Worm (Caenorhabditis elegans) whole organism, L4 larva: ENCODE results near the gene fkb-1.

Experiments used
- F10B5.3 ChIP-seq: sonication (generic microtip); optimal IDR thresholded peaks from 2 replicates; lab custom pipeline; 2016; ENCODE audit warnings: mild to moderate bottlenecking, missing genetic modification characterization, missing compliant biosample characterization
- F44E2.7 ChIP-seq: fragments of 200-800 bp; sonication (Bioruptor generic); IDR thresholded peaks from 2 replicates; pipeline ENCODE4 v2.1.2; 2022; ENCODE audit warnings: missing genetic modification characterization, missing compliant biosample characterization
- R02D3.7 ChIP-seq: fragments of 150-350 bp; sonication (generic microtip); optimal IDR thresholded peaks from 3 replicates; lab custom pipeline; 2014; ENCODE audit warnings: missing biosample characterization, missing genetic modification characterization
- T20F7.1 ChIP-seq: fragments of 200-800 bp; sonication (Bioruptor generic); optimal IDR thresholded peaks from 2 replicates; lab custom pipeline; 2018; ENCODE audit warnings: mild to moderate bottlenecking, missing genetic modification characterization, missing compliant biosample characterization
- T26A8.4 ChIP-seq: fragments of 200-800 bp; sonication (Bioruptor generic); IDR thresholded peaks from 2 replicates; pipeline ENCODE4 v1.3.6; 2022; ENCODE audit warnings: missing genetic modification characterization, missing compliant biosample characterization
- Y75B8A.6 ChIP-seq: fragments of 200-800 bp; sonication (Bioruptor generic); IDR thresholded peaks from 2 replicates; pipeline ENCODE4 v1.3.6; 2022; ENCODE audit warnings: missing genetic modification reagents, missing genetic modification characterization, missing compliant biosample characterization
- arid-1 ChIP-seq: fragments of 200-800 bp; sonication (Bioruptor generic); conservative IDR thresholded peaks from 2 replicates; pipeline ENCODE4 v1.3.6; 2022; ENCODE audit warnings: missing genetic modification reagents, missing genetic modification characterization, missing compliant biosample characterization
- attf-4 ChIP-seq: sonication (generic microtip); optimal IDR thresholded peaks from 3 replicates; lab custom pipeline; 2017; ENCODE audit warnings: missing biosample characterization, missing genetic modification characterization
- ceh-28 ChIP-seq: fragments of 150-350 bp; optimal IDR thresholded peaks from 2 replicates; lab custom pipeline; 2014; ENCODE audit warnings: missing biosample characterization, missing genetic modification reagents, missing genetic modification characterization
- ceh-32 ChIP-seq: sonication (generic microtip); optimal IDR thresholded peaks from 2 replicates; lab custom pipeline; 2016; ENCODE audit warnings: mild to moderate bottlenecking, missing genetic modification characterization, missing compliant biosample characterization; ENCODE audit not compliant: poor library complexity
- ceh-62 ChIP-seq: sonication (generic microtip); optimal IDR thresholded peaks from 2 replicates; lab custom pipeline; 2017; ENCODE audit warnings: missing biosample characterization, missing genetic modification characterization
- ceh-82 ChIP-seq: sonication (generic microtip); optimal IDR thresholded peaks from 2 replicates; lab custom pipeline; 2017; ENCODE audit warnings: missing biosample characterization, missing genetic modification characterization
- ces-1 ChIP-seq: fragments of 150-350 bp; sonication (generic microtip); optimal IDR thresholded peaks from 4 replicates; lab custom pipeline; 2014; ENCODE audit warnings: missing biosample characterization, missing genetic modification reagents, missing genetic modification characterization
- cey-2 ChIP-seq: sonication (generic microtip); optimal IDR thresholded peaks from 3 replicates; lab custom pipeline; 2017; ENCODE audit warnings: missing genetic modification characterization, mild to moderate bottlenecking, missing compliant biosample characterization, antibody characterized with exemption, borderline replicate concordance; ENCODE audit not compliant: insufficient read depth
- daf-12 ChIP-seq: fragments of 150-350 bp; optimal IDR thresholded peaks from 2 replicates; lab custom pipeline; 2014; ENCODE audit warnings: missing biosample characterization, missing genetic modification reagents, missing genetic modification characterization
- daf-16 ChIP-seq, 3 experiments: sonication (generic microtip); optimal IDR thresholded peaks; 2 replicates each; lab custom pipeline; 2016 to 2017; ENCODE audit warnings: missing genetic modification characterization in 3 of 3, missing genetic modification reagents in 3 of 3, mild to moderate bottlenecking in 2 of 3, missing compliant biosample characterization in 2 of 3, missing biosample characterization in 1 of 3, moderate library complexity in 1 of 3
- daf-19 ChIP-seq: fragments of 200-800 bp; sonication (Bioruptor generic); conservative IDR thresholded peaks from 2 replicates; pipeline ENCODE4 v1.3.6; 2022; ENCODE audit warnings: missing genetic modification characterization, missing compliant biosample characterization
- dmd-8 ChIP-seq: fragments of 200-800 bp; sonication (Bioruptor generic); IDR thresholded peaks from 2 replicates; pipeline ENCODE4 v1.3.6; 2022; ENCODE audit warnings: missing genetic modification characterization, missing compliant biosample characterization
- dmd-9 ChIP-seq: fragments of 200-800 bp; sonication (Bioruptor generic); IDR thresholded peaks from 2 replicates; pipeline ENCODE4 v1.3.6; 2022; ENCODE audit warnings: missing genetic modification reagents, missing genetic modification characterization, missing compliant biosample characterization
- dpl-1 ChIP-seq: fragments of 150-350 bp; optimal IDR thresholded peaks from 2 replicates; lab custom pipeline; 2014; ENCODE audit warnings: missing biosample characterization, missing genetic modification reagents, missing genetic modification characterization
- dve-1 ChIP-seq: sonication (generic microtip); optimal IDR thresholded peaks from 2 replicates; lab custom pipeline; 2017; ENCODE audit warnings: antibody characterized with exemption, mild to moderate bottlenecking, missing genetic modification characterization, missing compliant biosample characterization; ENCODE audit not compliant: insufficient read depth
- egl-27 ChIP-seq: sonication (generic microtip); optimal IDR thresholded peaks from 3 replicates; lab custom pipeline; 2017; ENCODE audit warnings: missing biosample characterization, missing genetic modification reagents, missing genetic modification characterization
- fos-1 ChIP-seq: fragments of 150-350 bp; optimal IDR thresholded peaks from 2 replicates; lab custom pipeline; 2014; ENCODE audit warnings: missing biosample characterization, missing genetic modification characterization
- gei-8 ChIP-seq: fragments of 200-800 bp; sonication (Bioruptor generic); optimal IDR thresholded peaks from 2 replicates; lab custom pipeline; 2018; ENCODE audit warnings: mild to moderate bottlenecking, missing genetic modification characterization, missing compliant biosample characterization
- lin-13 ChIP-seq: fragments of 150-350 bp; optimal IDR thresholded peaks from 2 replicates; lab custom pipeline; 2014; ENCODE audit warnings: missing biosample characterization, missing genetic modification reagents, missing genetic modification characterization
- lin-38 ChIP-seq: fragments of 200-800 bp; sonication (Bioruptor generic); IDR thresholded peaks from 2 replicates; pipeline ENCODE4 v1.3.6; 2022; ENCODE audit warnings: missing genetic modification reagents, missing genetic modification characterization, missing compliant biosample characterization
- lir-3 ChIP-seq: sonication (generic microtip); optimal IDR thresholded peaks from 2 replicates; lab custom pipeline; 2016; ENCODE audit warnings: mild to moderate bottlenecking, missing genetic modification characterization, missing compliant biosample characterization
- madf-5 ChIP-seq, 2 experiments: fragments of 200-800 bp; sonication (Bioruptor generic); IDR thresholded peaks; 2 replicates each; pipeline ENCODE4 v1.3.6; 2022; ENCODE audit warnings: missing compliant biosample characterization in 2 of 2, missing genetic modification characterization in 2 of 2
- madf-9 ChIP-seq: fragments of 200-800 bp; sonication (Bioruptor generic); conservative IDR thresholded peaks from 2 replicates; pipeline ENCODE4 v1.3.6; 2022; ENCODE audit warnings: missing genetic modification reagents, missing genetic modification characterization, missing compliant biosample characterization
- mdt-29 ChIP-seq: fragments of 200-800 bp; sonication (Bioruptor generic); IDR thresholded peaks from 2 replicates; pipeline ENCODE4 v1.3.6; 2022; ENCODE audit warnings: missing genetic modification reagents, missing genetic modification characterization, missing compliant biosample characterization
- mes-2 ChIP-seq: sonication (generic microtip); optimal IDR thresholded peaks from 2 replicates; lab custom pipeline; 2016; ENCODE audit warnings: missing genotype, mild to moderate bottlenecking, missing genetic modification characterization, missing compliant biosample characterization; ENCODE audit not compliant: poor library complexity, severe bottlenecking
- mxl-2 ChIP-seq: fragments of 200-800 bp; sonication (Bioruptor generic); conservative IDR thresholded peaks from 2 replicates; pipeline ENCODE4 v1.3.6; 2022; ENCODE audit warnings: missing genetic modification reagents, missing genetic modification characterization, missing compliant biosample characterization
- mxl-3 ChIP-seq: fragments of 200-800 bp; sonication (Bioruptor generic); optimal IDR thresholded peaks from 2 replicates; lab custom pipeline; 2018; ENCODE audit warnings: mild to moderate bottlenecking, missing genetic modification characterization, missing compliant biosample characterization
- nhr-10 ChIP-seq: fragments of 150-350 bp; optimal IDR thresholded peaks from 2 replicates; lab custom pipeline; 2014; ENCODE audit warnings: missing biosample characterization, missing genetic modification characterization
- nhr-11 ChIP-seq: fragments of 150-350 bp; optimal IDR thresholded peaks from 2 replicates; lab custom pipeline; 2014; ENCODE audit warnings: missing biosample characterization, missing genetic modification characterization
- nhr-237 ChIP-seq: sonication (generic microtip); optimal IDR thresholded peaks from 2 replicates; lab custom pipeline; 2017; ENCODE audit warnings: missing biosample characterization, missing genetic modification characterization
- nhr-42 ChIP-seq: fragments of 200-800 bp; sonication (Bioruptor generic); IDR thresholded peaks from 2 replicates; pipeline ENCODE4 v1.3.6; 2022; ENCODE audit warnings: missing genetic modification characterization, missing compliant biosample characterization
- nhr-48 ChIP-seq: sonication (generic microtip); optimal IDR thresholded peaks from 2 replicates; lab custom pipeline; 2016; ENCODE audit warnings: mild to moderate bottlenecking, missing genetic modification characterization, missing compliant biosample characterization
- nhr-6 ChIP-seq: fragments of 150-350 bp; optimal IDR thresholded peaks from 2 replicates; lab custom pipeline; 2014; ENCODE audit warnings: missing biosample characterization, missing genetic modification characterization
- php-3 ChIP-seq: fragments of 200-800 bp; sonication (Bioruptor generic); IDR thresholded peaks from 2 replicates; pipeline ENCODE4 v1.3.6; 2022; ENCODE audit warnings: missing genetic modification reagents, missing genetic modification characterization, missing compliant biosample characterization
- pqm-1 ChIP-seq: sonication (generic microtip); optimal IDR thresholded peaks from 2 replicates; lab custom pipeline; 2017; ENCODE audit warnings: missing biosample characterization, missing genetic modification characterization
- set-16 ChIP-seq: fragments of 200-800 bp; sonication (Bioruptor generic); IDR thresholded peaks from 2 replicates; pipeline ENCODE4 v1.3.6; 2022; ENCODE audit warnings: missing genetic modification reagents, missing genetic modification characterization, missing compliant biosample characterization
- skn-1 ChIP-seq: fragments of 150-350 bp; optimal IDR thresholded peaks from 2 replicates; lab custom pipeline; 2014; ENCODE audit warnings: missing biosample characterization, missing genetic modification characterization
- spr-1 ChIP-seq: sonication (generic microtip); optimal IDR thresholded peaks from 2 replicates; lab custom pipeline; 2016; ENCODE audit warnings: mild to moderate bottlenecking, missing genetic modification characterization, missing compliant biosample characterization
- spr-3 ChIP-seq: fragments of 200-800 bp; sonication (Bioruptor generic); optimal IDR thresholded peaks from 2 replicates; lab custom pipeline; 2018; ENCODE audit warnings: mild to moderate bottlenecking, missing genetic modification characterization, missing compliant biosample characterization
- unc-130 ChIP-seq: sonication (generic microtip); optimal IDR thresholded peaks from 2 replicates; lab custom pipeline; 2016; ENCODE audit warnings: missing genetic modification reagents, missing genetic modification characterization, missing compliant biosample characterization
- unc-39 ChIP-seq: sonication (generic microtip); optimal IDR thresholded peaks from 2 replicates; lab custom pipeline; 2017; ENCODE audit warnings: missing biosample characterization, missing genetic modification characterization
- unc-62 ChIP-seq, 3 experiments: fragments of 150-350 bp in 1 of 3; sonication (generic microtip); optimal IDR thresholded peaks in 2 of 3; peaks in 1 of 3; 1 replicate in 1 of 3; 2 replicates in 2 of 3; lab custom pipeline; 2014 to 2017; ENCODE audit warnings: missing biosample characterization in 3 of 3, missing genetic modification characterization in 3 of 3, missing genetic modification reagents in 3 of 3, missing genotype in 1 of 3
- vab-7 ChIP-seq: fragments of 200-800 bp; sonication (Bioruptor generic); IDR thresholded peaks from 2 replicates; pipeline ENCODE4 v1.3.6; 2022; ENCODE audit warnings: missing genetic modification reagents, missing genetic modification characterization, missing compliant biosample characterization
- zag-1 ChIP-seq: fragments of 150-350 bp; optimal IDR thresholded peaks from 2 replicates; lab custom pipeline; 2014; ENCODE audit warnings: missing biosample characterization, missing genetic modification characterization
- ztf-7 ChIP-seq: fragments of 150-350 bp; optimal IDR thresholded peaks from 2 replicates; lab custom pipeline; 2014; ENCODE audit warnings: missing biosample characterization, missing genetic modification characterization

The fkb-1 gene

ce11 chrIV:11027560-11027959, 8.8 kb upstream of the fkb-1 start (continued):
- TF ChIP-seq T26A8.4 (GFP tag; lab: Robert Waterston, UW) (peak; percentile 74), spr-3 (GFP tag; lab: Kevin White, UChicago) (no peak), madf-5 (GFP tag; IDR thresholded peaks at IDR 0.05; lab: Robert Waterston, UW) (no peak), gei-8 (GFP tag; lab: Kevin White, UChicago) (no peak), dpl-1 (GFP tag; lab: Kevin White, UChicago) (peak; percentile 56), set-16 (GFP tag; lab: Robert Waterston, UW) (no peak), daf-16 (GFP tag; optimal IDR thresholded peaks at IDR 0.05; lab: Kevin White, UChicago) (peak; percentile 53 to 55), daf-16 (tag; optimal IDR thresholded peaks at IDR 0.05; lab: Kevin White, UChicago) (peak; percentile 85), php-3 (GFP tag; lab: Robert Waterston, UW) (0 out of 2 replicates have a peak, but pooled peaks have one; percentile 38), Y75B8A.6 (GFP tag; lab: Robert Waterston, UW) (no peak), ces-1 (GFP tag; lab: Kevin White, UChicago) (no peak), F10B5.3 (no peak), daf-19 (no peak), nhr-42 (GFP tag; lab: Robert Waterston, UW) (no peak; the same call in 1 of the 2 replicates), dmd-9 (no peak), nhr-6 (tag; lab: Kevin White, UChicago) (peak; percentile 91), mxl-3 (GFP tag; lab: Kevin White, UChicago) (peak; percentile 48), nhr-48 (peak; percentile 72), dve-1 (peak; percentile 97), nhr-237 (tag; lab: Kevin White, UChicago) (no peak), lin-13 (GFP tag; lab: Kevin White, UChicago) (peak; percentile 69), R02D3.7 (tag; lab: Kevin White, UChicago) (no peak), dmd-8 (GFP tag; lab: Robert Waterston, UW) (no peak), pqm-1 (tag; lab: Kevin White, UChicago) (peak; percentile 41), ceh-82 (tag; lab: Kevin White, UChicago) (no peak), attf-4 (no peak), nhr-11 (tag; lab: Kevin White, UChicago) (peak; percentile 91), zag-1 (peak; percentile 52), ceh-62 (tag; lab: Kevin White, UChicago) (no peak), unc-39 (no peak), daf-12 (no peak), F44E2.7 (GFP tag; lab: Robert Waterston, UW) (no peak), vab-7 (GFP tag; lab: Robert Waterston, UW) (no peak), ztf-7 (tag; lab: Kevin White, UChicago) (peak; percentile 32), ceh-32 (tag; lab: Kevin White, UChicago) (no peak), mes-2 (peak; percentile 76), lir-3 (tag; lab: Kevin White, UChicago) (no peak), spr-1 (peak; percentile 69), mdt-29 (GFP tag; lab: Robert Waterston, UW) (0 out of 2 replicates have a peak, but pooled peaks have one; percentile 16), cey-2 (tag; lab: Kevin White, UChicago) (no peak), skn-1 (no peak), egl-27 (tag; lab: Kevin White, UChicago) (no peak), ceh-28 (tag; lab: Kevin White, UChicago) (no peak), unc-130 (no peak), madf-9 (GFP tag; lab: Robert Waterston, UW) (no peak), mxl-2 (GFP tag; lab: Robert Waterston, UW) (no peak), fos-1 (no peak), arid-1 (GFP tag; lab: Robert Waterston, UW) (0 out of 2 replicates have a peak, but pooled peaks have one; percentile 32), T20F7.1 (GFP tag; lab: Kevin White, UChicago) (peak; percentile 71), unc-62 (GFP tag; optimal IDR thresholded peaks at IDR 0.05 in 1 of 2; lab: Kevin White, UChicago) (peak in 1 of 2 experiments; percentile 100), unc-62 (tag; optimal IDR thresholded peaks at IDR 0.05; lab: Kevin White, UChicago) (no peak), lin-38 (GFP tag; lab: Robert Waterston, UW) (peak; percentile 52), nhr-10 (tag; lab: Kevin White, UChicago) (no peak)
